Worm (Caenorhabditis elegans): ENCODE data around the gene fbxa-165.

ce11 chrII:1650502-1650901, 34.2 kb upstream of the fbxa-165 start, which contains the start of gene fbxb-20:
- TF ChIP-seq sox-4 (tag; optimal IDR thresholded peaks at IDR 0.05): no peak
- TF ChIP-seq ceh-18 (tag; optimal IDR thresholded peaks at IDR 0.05): no peak
- TF ChIP-seq syd-9 (tag; optimal IDR thresholded peaks at IDR 0.05): no peak
- no peak for TF ChIP-seq fkh-10 (GFP tag; optimal IDR thresholded peaks at IDR 0.05)
- TF ChIP-seq tbx-2 (tag; optimal IDR thresholded peaks at IDR 0.05): no peak
- no peak for TF ChIP-seq elt-2 (tag; optimal IDR thresholded peaks at IDR 0.05)
- no peak for TF ChIP-seq ets-4 (tag; optimal IDR thresholded peaks at IDR 0.05)
- TF ChIP-seq hlh-15 (tag; optimal IDR thresholded peaks at IDR 0.05): no peak
- TF ChIP-seq lin-11 (tag; optimal IDR thresholded peaks at IDR 0.05): no peak
- no peak for TF ChIP-seq ama-1 (optimal IDR thresholded peaks at IDR 0.05)
- TF ChIP-seq pha-2 (tag; optimal IDR thresholded peaks at IDR 0.05): no peak
- TF ChIP-seq sox-2 (GFP tag; IDR thresholded peaks at IDR 0.05): no peak
- TF ChIP-seq dmd-4 (tag; optimal IDR thresholded peaks at IDR 0.05; ENCODE audit: borderline replicate concordance): no peak
- no peak for TF ChIP-seq unc-55 (GFP tag; optimal IDR thresholded peaks at IDR 0.05)

Data from whole organism, late embryonic.